Worm (Caenorhabditis elegans): ENCODE results near the gene srx-34.
A peak's percentile ranks its signal among the peaks of the same experiment; 100 is the strongest.

Gene srx-34

DNA sequence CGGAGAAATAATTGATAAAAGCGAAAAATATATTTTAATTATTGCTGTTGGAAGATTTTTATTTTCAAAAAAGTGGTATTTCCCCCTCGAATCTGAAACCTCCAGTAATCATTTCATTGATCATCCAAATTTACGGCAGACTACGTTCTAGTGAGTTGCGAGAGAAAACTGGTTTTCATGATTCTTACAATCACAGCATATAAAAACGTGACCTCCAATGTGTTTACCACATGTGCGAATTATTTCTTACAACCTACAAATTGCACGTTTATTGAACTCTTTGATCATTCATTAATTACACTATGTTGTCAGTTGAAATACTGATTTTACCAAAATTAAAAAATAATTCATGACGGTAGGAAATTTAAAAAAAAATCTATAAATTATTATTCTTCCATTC lies 30.9 kb downstream of the srx-34 start (continued):
- TF ChIP-seq Y105C5A.15 (GFP tag; IDR thresholded peaks at IDR 0.05) (no peak), rbr-2 (tag; optimal IDR thresholded peaks at IDR 0.05) (no peak), duxl-1 (tag; optimal IDR thresholded peaks at IDR 0.05; ENCODE audit: poor library complexity) (no peak), F10B5.3 (tag; optimal IDR thresholded peaks at IDR 0.05) (no peak), nhr-48 (tag; optimal IDR thresholded peaks at IDR 0.05) (peak; percentile 40), sdz-12 (GFP tag; optimal IDR thresholded peaks at IDR 0.05) (no peak), R02D3.7 (tag; optimal IDR thresholded peaks at IDR 0.05) (no peak), ces-1 (GFP tag; optimal IDR thresholded peaks at IDR 0.05) (no peak), nhr-77 (tag; optimal IDR thresholded peaks at IDR 0.05) (peak; percentile 61), php-3 (GFP tag; IDR thresholded peaks at IDR 0.05) (no peak), dpl-1 (GFP tag; optimal IDR thresholded peaks at IDR 0.05) (peak; percentile 28), zag-1 (tag; optimal IDR thresholded peaks at IDR 0.05) (no peak), snpc-1.2 (GFP tag; IDR thresholded peaks at IDR 0.05) (no peak), mxl-3 (GFP tag; optimal IDR thresholded peaks at IDR 0.05) (peak; percentile 92), nhr-28 (tag; optimal IDR thresholded peaks at IDR 0.05) (peak; percentile 95), nhr-76 (tag; optimal IDR thresholded peaks at IDR 0.05) (no peak), F26F4.8 (GFP tag; conservative IDR thresholded peaks at IDR 0.05) (no peak), lin-1 (GFP tag; IDR thresholded peaks at IDR 0.05) (no peak), saeg-2 (GFP tag; IDR thresholded peaks at IDR 0.05) (no peak), daf-19 (GFP tag; conservative IDR thresholded peaks at IDR 0.05) (no peak), hlh-11 (tag; optimal IDR thresholded peaks at IDR 0.05) (peak; percentile 18), daf-16 (GFP tag; optimal IDR thresholded peaks at IDR 0.05) (no peak), daf-16 (tag; optimal IDR thresholded peaks at IDR 0.05) (peak; percentile 24), spr-3 (GFP tag; optimal IDR thresholded peaks at IDR 0.05) (no peak), ztf-11 (tag; optimal IDR thresholded peaks at IDR 0.05) (no peak), set-16 (GFP tag; IDR thresholded peaks at IDR 0.05) (no peak), nhr-41 (GFP tag; IDR thresholded peaks at IDR 0.05) (no peak), ceh-82 (tag; optimal IDR thresholded peaks at IDR 0.05) (no peak), lim-7 (GFP tag; IDR thresholded peaks at IDR 0.05) (no peak), T26A8.4 (GFP tag; IDR thresholded peaks at IDR 0.05) (no peak), egl-27 (tag; optimal IDR thresholded peaks at IDR 0.05) (no peak), ZK546.5 (tag; optimal IDR thresholded peaks at IDR 0.05) (no peak), lin-39 (tag; optimal IDR thresholded peaks at IDR 0.05) (no peak), lsy-2 (tag; optimal IDR thresholded peaks at IDR 0.05) (peak in 1 of 2 experiments; percentile 39), dmd-6 (GFP tag; IDR thresholded peaks at IDR 0.05) (peak; percentile 81), daf-8 (GFP tag; IDR thresholded peaks at IDR 0.05) (no peak), daf-12 (tag; optimal IDR thresholded peaks at IDR 0.05) (no peak), mdl-1 (tag; optimal IDR thresholded peaks at IDR 0.05) (peak in 1 of 2 experiments; percentile 80), unc-62 (GFP tag; optimal IDR thresholded peaks at IDR 0.05 in 1 of 2) (peak in 1 of 2 experiments; percentile 84), unc-62 (tag; optimal IDR thresholded peaks at IDR 0.05) (no peak), Y75B8A.6 (GFP tag; IDR thresholded peaks at IDR 0.05) (no peak), dmd-8 (GFP tag; IDR thresholded peaks at IDR 0.05) (no peak), madf-5 (GFP tag; IDR thresholded peaks at IDR 0.05) (no peak), D1046.2 (GFP tag; IDR thresholded peaks at IDR 0.05) (no peak), mes-2 (tag; optimal IDR thresholded peaks at IDR 0.05; ENCODE audit: poor library complexity, severe bottlenecking) (no peak), tra-1 (GFP tag; IDR thresholded peaks at IDR 0.05) (no peak), dve-1 (tag; optimal IDR thresholded peaks at IDR 0.05; ENCODE audit: insufficient read depth) (peak; percentile 43), madf-9 (GFP tag; conservative IDR thresholded peaks at IDR 0.05) (no peak), F37D6.2 (tag; optimal IDR thresholded peaks at IDR 0.05) (no peak), Y5F2A.4 (GFP tag; optimal IDR thresholded peaks at IDR 0.05) (no peak), ctbp-1 (GFP tag; IDR thresholded peaks at IDR 0.05) (no peak), ama-1 (optimal IDR thresholded peaks at IDR 0.05) (no peak), mxl-2 (GFP tag; conservative IDR thresholded peaks at IDR 0.05) (no peak)

Measured in whole organism, L4 larva.